Fruit fly (Drosophila melanogaster): ENCODE measurements at regions not wholly inside any gene's neighbourhood (a gene's known extent, or its start where the extent isn't known, plus 50 kb on each side); places are given as distances from the start of the nearest gene placed in this dataset.
A peak's percentile ranks its signal among the peaks of the same experiment; 100 is the strongest.

dm6 chr3L:10343992-10344435 lies 68.6 kb upstream of the CG12362 start (continued):
- TF ChIP-seq CG10979 (tag; optimal IDR thresholded peaks at IDR 0.05) (peak; percentile 86), CG15073 (GFP tag; optimal IDR thresholded peaks at IDR 0.05) (no peak), ems (GFP tag; optimal IDR thresholded peaks at IDR 0.05) (no peak), zfh2 (GFP tag; optimal IDR thresholded peaks at IDR 0.05) (no peak), gce (GFP tag; IDR thresholded peaks at IDR 0.05) (0 out of 3 replicates have a peak, but pooled peaks have one; percentile 21), CG7372 (GFP tag; IDR thresholded peaks at IDR 0.05) (0 out of 2 replicates have a peak, but pooled peaks have one; percentile 26), CG7786 (GFP tag; optimal IDR thresholded peaks at IDR 0.05) (no peak), CG10274 (GFP tag; optimal IDR thresholded peaks at IDR 0.05) (no peak), emc (GFP tag; optimal IDR thresholded peaks at IDR 0.05) (no peak), CG9876 (GFP tag; optimal IDR thresholded peaks at IDR 0.05) (no peak), CG13296 (GFP tag; optimal IDR thresholded peaks at IDR 0.05) (peak; percentile 17), dmrt99B (tag; optimal IDR thresholded peaks at IDR 0.05) (peak; percentile 78), Nf-YA (GFP tag; IDR thresholded peaks at IDR 0.05) (no peak), usp (GFP tag; optimal IDR thresholded peaks at IDR 0.05) (no peak), ATbp (GFP tag; optimal IDR thresholded peaks at IDR 0.05) (peak; percentile 55), Nf-YB (GFP tag; optimal IDR thresholded peaks at IDR 0.05) (peak; percentile 29), klu (GFP tag; IDR thresholded peaks at IDR 0.05) (no peak), Mrtf (GFP tag; IDR thresholded peaks at IDR 0.05) (no peak), CG18476 (GFP tag; optimal IDR thresholded peaks at IDR 0.05) (peak; percentile 34), cato (GFP tag; optimal IDR thresholded peaks at IDR 0.05; ENCODE audit: borderline replicate concordance) (peak; percentile 31), sug (tag; optimal IDR thresholded peaks at IDR 0.05) (peak; percentile 26), bsh (GFP tag; optimal IDR thresholded peaks at IDR 0.05) (peak in 1 of 2 experiments; percentile 82), hb (GFP tag; IDR thresholded peaks at IDR 0.05; ENCODE audit: partially characterized antibody) (no peak), Nf-YC (tag; optimal IDR thresholded peaks at IDR 0.05) (peak; percentile 34), Trl (optimal IDR thresholded peaks at IDR 0.05) (no peak), Trl (GFP tag; optimal IDR thresholded peaks at IDR 0.05) (no peak), ewg (GFP tag; optimal IDR thresholded peaks at IDR 0.05) (peak; percentile 47), knrl (GFP tag; IDR thresholded peaks at IDR 0.05; ENCODE audit: partially characterized antibody) (no peak), grau (tag; optimal IDR thresholded peaks at IDR 0.05) (peak; percentile 70), HHEX (GFP tag; optimal IDR thresholded peaks at IDR 0.05) (peak; percentile 40), CG7357 (GFP tag; IDR thresholded peaks at IDR 0.05) (no peak), sob (GFP tag; IDR thresholded peaks at IDR 0.05) (no peak), TFAM (GFP tag; optimal IDR thresholded peaks at IDR 0.05) (no peak), lov (optimal IDR thresholded peaks at IDR 0.05) (no peak), lov (GFP tag; IDR thresholded peaks at IDR 0.05) (no peak), gem (tag; optimal IDR thresholded peaks at IDR 0.05) (peak; percentile 82), Bdp1 (GFP tag; optimal IDR thresholded peaks at IDR 0.05) (no peak), Drgx (GFP tag; IDR thresholded peaks at IDR 0.05) (no peak), CG6689 (GFP tag; IDR thresholded peaks at IDR 0.05) (peak; percentile 69), al (GFP tag; IDR thresholded peaks at IDR 0.05) (no peak), CG43689 (GFP tag; IDR thresholded peaks at IDR 0.05) (no peak), unc-4 (GFP tag; IDR thresholded peaks at IDR 0.05; ENCODE audit: partially characterized antibody) (no peak), gcm (GFP tag; optimal IDR thresholded peaks at IDR 0.05) (peak; percentile 52), CG5953 (GFP tag; IDR thresholded peaks at IDR 0.05) (no peak), CG13287 (GFP tag; IDR thresholded peaks at IDR 0.05; ENCODE audit: partially characterized antibody) (no peak), gt (GFP tag; IDR thresholded peaks at IDR 0.05) (no peak), fd102C (GFP tag; optimal IDR thresholded peaks at IDR 0.05) (no peak), sc (optimal IDR thresholded peaks at IDR 0.05) (no peak), sc (GFP tag; optimal IDR thresholded peaks at IDR 0.05) (peak; percentile 58), MESR4 (GFP tag; optimal IDR thresholded peaks at IDR 0.05) (no peak), CG15696 (tag; optimal IDR thresholded peaks at IDR 0.05) (peak; percentile 65), CG6683 (GFP tag; optimal IDR thresholded peaks at IDR 0.05) (peak; percentile 13)
